Fruit fly (Drosophila melanogaster): Measurements from ENCODE around the gene ocn.

- no peak for TF ChIP-seq Pif1A (GFP tag; optimal IDR thresholded peaks at IDR 0.05)
- no peak for TF ChIP-seq CG10348 (GFP tag; IDR thresholded peaks at IDR 0.05)
- TF ChIP-seq CG4496 (GFP tag; IDR thresholded peaks at IDR 0.05), result no peak
- TF ChIP-seq CG15710 (tag; optimal IDR thresholded peaks at IDR 0.05), result no peak
- no peak for TF ChIP-seq Pif1B (GFP tag; optimal IDR thresholded peaks at IDR 0.05)
- no peak for TF ChIP-seq CG8159 (tag; optimal IDR thresholded peaks at IDR 0.05)
- TF ChIP-seq CG8301 (tag; optimal IDR thresholded peaks at IDR 0.05), result no peak
- TF ChIP-seq CG32121 (GFP tag; IDR thresholded peaks at IDR 0.05), result no peak
These were observed 5.2 kb downstream of the ocn start for dm6 chr3R:30032281-30032680.
